Worm (Caenorhabditis elegans): ENCODE data around the gene arx-4.

- TF ChIP-seq aha-1 (tag; optimal IDR thresholded peaks at IDR 0.05): no peak
- no peak for TF ChIP-seq fos-1 (tag; optimal IDR thresholded peaks at IDR 0.05)
- TF ChIP-seq ceh-82 (tag; optimal IDR thresholded peaks at IDR 0.05): no peak
- no peak for TF ChIP-seq tbx-2 (tag; optimal IDR thresholded peaks at IDR 0.05)
- TF ChIP-seq aly-2 (tag; optimal IDR thresholded peaks at IDR 0.05): no peak
- TF ChIP-seq unc-62 (GFP tag; optimal IDR thresholded peaks at IDR 0.05): no peak
- no peak for TF ChIP-seq dsc-1 (tag; optimal IDR thresholded peaks at IDR 0.05)
These were observed 34.8 kb downstream of the arx-4 start for ce11 chrIII:896904-897303.
